Fruit fly (Drosophila melanogaster) ovary, adult (tissue): ENCODE data around the gene trio.

ENCODE experiments used
- CG17801 ChIP-seq: fragments of 200-800 bp; optimal IDR thresholded peaks from 2 replicates; lab custom pipeline; 2019; ENCODE audit warnings: missing biosample characterization, mild to moderate bottlenecking, missing genetic modification characterization, moderate library complexity; ENCODE audit not compliant: partially characterized antibody

The trio gene

dm6 chr3L:1029610-1030284 is 4.9 kb downstream of the trio start:
- no peak for TF ChIP-seq CG17801 (GFP tag; lab: Kevin White, UChicago)

DNA sequence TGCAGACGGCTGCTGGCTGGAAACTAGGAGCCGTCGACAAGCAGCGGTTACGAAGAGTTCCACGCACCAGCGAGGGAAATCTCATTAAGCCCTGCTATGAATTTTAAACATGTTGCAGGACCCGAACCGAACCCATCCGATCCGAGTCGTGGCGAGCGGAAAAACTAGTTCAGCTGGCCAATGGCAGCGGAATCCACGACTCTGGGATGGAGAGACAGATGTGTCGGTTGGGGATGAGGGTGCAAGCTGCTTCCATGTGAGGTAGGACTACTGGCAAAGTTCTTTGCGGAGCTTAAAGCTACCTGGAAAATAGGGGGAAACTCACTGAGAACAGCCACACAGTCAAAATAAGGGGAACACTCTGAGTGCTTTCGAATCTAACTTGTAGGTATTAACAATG is 10.9 kb downstream of the trio start:
- TF ChIP-seq CG17801 (GFP tag; lab: Kevin White, UChicago): no peak

- TF ChIP-seq CG17801 (GFP tag; lab: Kevin White, UChicago): no peak
Observed at dm6 chr3L:1022783-1023182, 11.9 kb downstream of the trio start.

DNA sequence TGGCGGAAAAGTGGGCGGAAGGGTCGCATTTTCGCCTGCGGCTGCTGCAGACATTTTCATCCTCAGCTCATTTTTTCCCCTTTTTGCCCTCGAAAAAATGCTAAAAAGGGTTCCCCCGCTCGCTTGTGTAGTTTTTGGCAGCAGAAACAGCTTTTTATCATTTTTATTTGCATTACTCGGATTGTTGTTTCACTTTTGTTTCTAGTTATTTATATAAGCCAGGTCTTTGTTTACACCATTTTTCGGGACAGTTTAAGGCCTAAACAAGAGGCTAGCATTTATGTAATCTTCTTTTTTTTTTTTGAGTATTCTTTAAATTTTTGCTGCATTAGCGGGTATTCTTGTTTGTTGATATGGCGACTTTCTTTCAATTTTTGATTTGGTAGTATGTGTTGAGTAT is 12.5 kb downstream of the trio start:
- no peak for TF ChIP-seq CG17801 (GFP tag; lab: Kevin White, UChicago)

- TF ChIP-seq CG17801 (GFP tag; lab: Kevin White, UChicago): no peak
Observed at dm6 chr3L:1021642-1022041, 13.0 kb downstream of the trio start.

dm6 chr3L:1019876-1020275 is 14.8 kb downstream of the trio start:
- TF ChIP-seq CG17801 (GFP tag; lab: Kevin White, UChicago): no peak

- TF ChIP-seq CG17801 (GFP tag; lab: Kevin White, UChicago): no peak
Observed at dm6 chr3L:1010969-1011368, 23.7 kb downstream of the trio start.

dm6 chr3L:1007513-1008459 is 26.9 kb downstream of the trio start:
- TF ChIP-seq CG17801 (GFP tag; lab: Kevin White, UChicago): no peak

dm6 chr3L:1005859-1006258 is 28.8 kb downstream of the trio start:
- TF ChIP-seq CG17801 (GFP tag; lab: Kevin White, UChicago): no peak

- no peak for TF ChIP-seq CG17801 (GFP tag; lab: Kevin White, UChicago)
Observed at dm6 chr3L:1000541-1000940, 34.1 kb downstream of the trio start.

DNA sequence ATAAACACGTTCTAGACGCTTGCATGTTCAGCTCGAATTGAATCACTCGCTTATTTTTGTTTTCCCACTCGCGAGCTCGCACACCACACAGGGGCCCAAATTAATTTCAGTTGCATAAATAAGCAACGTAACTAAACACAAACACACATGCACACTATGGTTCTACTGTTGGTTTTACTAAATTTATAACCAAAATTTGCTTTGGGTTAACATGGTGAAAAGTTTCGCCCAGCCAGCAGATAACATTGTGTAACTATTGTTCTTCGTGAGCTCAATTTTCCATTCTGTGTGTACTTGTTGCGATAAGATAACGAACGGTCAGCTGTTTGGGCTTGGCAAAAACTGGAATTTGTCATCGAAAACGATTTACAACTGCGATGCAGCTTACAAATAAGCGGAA is 34.7 kb downstream of the trio start:
- TF ChIP-seq CG17801 (GFP tag; lab: Kevin White, UChicago): no peak

DNA sequence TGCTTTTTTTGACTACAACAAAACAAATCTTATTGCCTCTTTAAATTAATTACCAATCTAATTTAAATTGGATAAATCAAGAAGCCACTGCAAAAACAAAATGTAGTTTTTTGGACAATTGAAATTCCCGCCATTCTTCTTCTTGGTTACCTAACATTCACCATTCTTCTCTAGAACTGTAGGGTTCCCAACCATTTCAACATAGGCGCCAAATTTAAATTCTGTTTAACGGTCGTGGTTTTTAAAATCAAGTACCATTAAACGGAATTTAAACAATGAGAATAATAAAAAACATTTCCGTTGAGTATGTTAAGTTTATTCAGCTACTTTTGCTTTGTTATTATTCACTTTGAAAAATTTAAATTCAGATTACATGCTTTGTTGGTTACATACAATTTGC is 39.0 kb downstream of the trio start:
- no peak for TF ChIP-seq CG17801 (GFP tag; lab: Kevin White, UChicago)

- TF ChIP-seq CG17801 (GFP tag; lab: Kevin White, UChicago): no peak
Observed at dm6 chr3L:993709-994108, 41.0 kb downstream of the trio start, which contains the start of gene aln. Gene aln (plus strand): TSS chr3L:993983.

DNA sequence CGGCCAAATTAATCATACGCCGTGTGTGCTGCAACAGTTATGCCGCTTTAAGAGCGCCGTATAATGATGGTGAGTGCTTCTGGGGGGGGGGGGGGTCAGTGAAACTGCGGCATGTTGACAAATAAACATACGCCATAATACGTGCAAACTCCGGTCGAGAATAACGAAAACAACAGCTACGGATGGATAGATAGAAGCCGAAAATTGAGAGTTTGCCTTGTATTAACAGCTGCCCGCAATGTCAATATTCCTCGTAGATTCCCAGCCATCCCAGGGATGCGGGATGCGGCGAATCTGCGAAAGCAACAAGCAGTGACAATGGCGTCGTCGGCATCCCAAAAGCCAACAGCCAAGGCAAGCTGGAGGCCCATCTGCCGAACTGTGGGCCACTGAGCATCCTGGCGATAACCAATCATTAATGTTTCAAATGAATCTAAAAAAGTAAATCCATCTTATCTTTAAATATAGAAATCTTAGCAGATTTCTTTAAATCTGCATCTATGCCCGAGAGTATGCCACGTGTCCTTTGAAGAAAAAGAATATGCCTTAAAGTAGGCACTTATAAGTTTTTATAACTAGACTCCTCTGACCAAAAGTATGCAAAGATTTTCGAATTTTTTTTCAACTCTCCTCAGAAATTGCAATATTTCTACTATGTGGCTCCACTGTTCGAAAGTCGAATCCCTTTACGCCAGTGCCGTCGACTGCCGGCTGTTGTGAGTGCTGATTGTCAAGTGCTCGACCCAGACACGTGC is 66.7 kb downstream of the trio start:
- no peak for TF ChIP-seq CG17801 (GFP tag; lab: Kevin White, UChicago)

dm6 chr3L:964022-964421 is 70.7 kb downstream of the trio start:
- no peak for TF ChIP-seq CG17801 (GFP tag; lab: Kevin White, UChicago)
